Fruit fly (Drosophila melanogaster): ENCODE measurements around the gene p38a.

p38a gene

DNA sequence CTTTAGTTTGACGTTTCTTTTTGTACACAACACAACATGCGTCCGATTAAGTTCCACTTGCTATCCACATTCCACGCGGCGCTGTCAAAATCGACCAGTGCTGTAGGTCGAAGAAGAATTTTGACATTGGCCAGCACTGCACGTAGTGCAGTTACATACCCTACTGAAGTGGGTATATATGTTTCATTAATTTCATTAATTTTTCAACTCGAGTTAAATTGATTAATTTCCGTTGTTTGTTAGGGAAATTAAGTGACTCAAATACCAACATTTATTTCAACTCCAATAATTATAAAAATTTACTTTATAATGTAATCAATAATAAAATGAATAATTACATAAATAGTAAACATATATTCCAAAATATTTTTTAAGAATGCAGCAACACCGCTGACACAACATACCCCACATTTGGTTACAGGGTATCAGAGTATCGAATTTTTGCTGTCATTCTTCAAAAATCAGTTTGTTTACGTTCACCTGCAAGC, 43.2 kb downstream of the p38a start, which contains the start of the genes eIF4EHP and CG18428 (continued):
- TF ChIP-seq CG16813 (GFP tag; IDR thresholded peaks at IDR 0.05; ENCODE audit: partially characterized antibody) = no peak
- TF ChIP-seq CG10366 (GFP tag; IDR thresholded peaks at IDR 0.05) = no peak
- TF ChIP-seq Doc3 (GFP tag; IDR thresholded peaks at IDR 0.05; ENCODE audit: partially characterized antibody) = no peak
- no peak; the same call in 1 of the 2 replicates for TF ChIP-seq CG10959 (GFP tag; IDR thresholded peaks at IDR 0.05)
- peak; percentile 100 for TF ChIP-seq CG10543 (GFP tag; optimal IDR thresholded peaks at IDR 0.05)
- peak; percentile 97 for TF ChIP-seq schlank (tag; optimal IDR thresholded peaks at IDR 0.05)
- TF ChIP-seq dan (GFP tag; IDR thresholded peaks at IDR 0.05) = peak; percentile 93; the same call in 1 of the 2 replicates
- TF ChIP-seq Dbx (GFP tag; IDR thresholded peaks at IDR 0.05) = no peak
- peak; percentile 36 for TF ChIP-seq sima (GFP tag; optimal IDR thresholded peaks at IDR 0.05)
- peak; percentile 97 for TF ChIP-seq CG18476 (GFP tag; optimal IDR thresholded peaks at IDR 0.05)
- TF ChIP-seq CG15601 (tag; optimal IDR thresholded peaks at IDR 0.05) = peak; percentile 99
- TF ChIP-seq CG12071 (GFP tag; optimal IDR thresholded peaks at IDR 0.05) = peak; percentile 96
- TF ChIP-seq PHDP (tag; optimal IDR thresholded peaks at IDR 0.05) = peak; percentile 100
- peak; percentile 75 for TF ChIP-seq fu2 (GFP tag; optimal IDR thresholded peaks at IDR 0.05)
- no peak for TF ChIP-seq CG2199 (GFP tag; IDR thresholded peaks at IDR 0.05)
- peak; percentile 82 for TF ChIP-seq corto (GFP tag; optimal IDR thresholded peaks at IDR 0.05)
- TF ChIP-seq CG12299 (tag; optimal IDR thresholded peaks at IDR 0.05) = peak; percentile 99
- 0 out of 2 replicates have a peak, but pooled peaks have one; percentile 96 for TF ChIP-seq ham (GFP tag; IDR thresholded peaks at IDR 0.05)
- TF ChIP-seq lov (optimal IDR thresholded peaks at IDR 0.05) = no peak
- no peak for TF ChIP-seq lov (GFP tag; IDR thresholded peaks at IDR 0.05)
- TF ChIP-seq pfk (GFP tag; optimal IDR thresholded peaks at IDR 0.05) = peak; percentile 80
- TF ChIP-seq Hr3 (GFP tag; optimal IDR thresholded peaks at IDR 0.05) = peak; percentile 100
- TF ChIP-seq CG3281 (GFP tag; optimal IDR thresholded peaks at IDR 0.05) = peak; percentile 100
- TF ChIP-seq pum (GFP tag; optimal IDR thresholded peaks at IDR 0.05) = peak; percentile 85
- no peak for TF ChIP-seq CG17612 (GFP tag; IDR thresholded peaks at IDR 0.05)
- TF ChIP-seq en (GFP tag; optimal IDR thresholded peaks at IDR 0.05) = peak; percentile 69
- no peak for TF ChIP-seq Adf1 (GFP tag; IDR thresholded peaks at IDR 0.05)
- TF ChIP-seq CG3163 (GFP tag; optimal IDR thresholded peaks at IDR 0.05) = peak; percentile 62
- no peak for TF ChIP-seq Rx (GFP tag; IDR thresholded peaks at IDR 0.05)
- peak; percentile 85 for TF ChIP-seq CG10565 (GFP tag; optimal IDR thresholded peaks at IDR 0.05)
- peak; percentile 98 for TF ChIP-seq CG8290 (GFP tag; optimal IDR thresholded peaks at IDR 0.05)
- TF ChIP-seq CG8290 (tag; optimal IDR thresholded peaks at IDR 0.05) = peak; percentile 88 to 96
- peak; percentile 98 for TF ChIP-seq HHEX (GFP tag; optimal IDR thresholded peaks at IDR 0.05)
- TF ChIP-seq Dref (GFP tag; IDR thresholded peaks at IDR 0.05) = 0 out of 2 replicates have a peak, but pooled peaks have one; percentile 33
- TF ChIP-seq CG7786 (GFP tag; optimal IDR thresholded peaks at IDR 0.05) = peak; percentile 89
- peak; percentile 98 for TF ChIP-seq sens (GFP tag)
- peak; percentile 79 for TF ChIP-seq CG31365 (tag; optimal IDR thresholded peaks at IDR 0.05)
- peak; percentile 96; the same call in 1 of the 3 replicates for TF ChIP-seq otp (GFP tag; IDR thresholded peaks at IDR 0.05)
- peak; percentile 99 for TF ChIP-seq YL-1 (GFP tag; optimal IDR thresholded peaks at IDR 0.05)
- TF ChIP-seq ab (GFP tag; optimal IDR thresholded peaks at IDR 0.05) = peak; percentile 67
- TF ChIP-seq CG6854 (GFP tag; optimal IDR thresholded peaks at IDR 0.05) = peak; percentile 99
- peak; percentile 94 for TF ChIP-seq CG8281 (tag; optimal IDR thresholded peaks at IDR 0.05)
- TF ChIP-seq Atf-2 (GFP tag; optimal IDR thresholded peaks at IDR 0.05) = peak; percentile 85
- no peak for TF ChIP-seq Atf6 (GFP tag; IDR thresholded peaks at IDR 0.05)
- peak; percentile 100 for TF ChIP-seq CG2678 (tag; optimal IDR thresholded peaks at IDR 0.05)
- TF ChIP-seq al (GFP tag; IDR thresholded peaks at IDR 0.05) = no peak
- peak; percentile 97 for TF ChIP-seq CG9437 (GFP tag; optimal IDR thresholded peaks at IDR 0.05)
- peak; percentile 74 for TF ChIP-seq eyg (GFP tag; optimal IDR thresholded peaks at IDR 0.05)
- peak; percentile 98 for TF ChIP-seq kah (GFP tag; optimal IDR thresholded peaks at IDR 0.05)
- peak; percentile 89; the same call in 1 of the 2 replicates for TF ChIP-seq CkIIα-i1 (GFP tag; IDR thresholded peaks at IDR 0.05)
- TF ChIP-seq CG8765 (GFP tag; IDR thresholded peaks at IDR 0.05) = 0 out of 2 replicates have a peak, but pooled peaks have one; percentile 98
- TF ChIP-seq CG9797 (GFP tag; optimal IDR thresholded peaks at IDR 0.05) = peak; percentile 54
